Worm (Caenorhabditis elegans) whole organism, late embryonic: Measurements from ENCODE around the gene fbxa-185.

Experiments
- C08G9.2 ChIP-seq: sonication (generic microtip); optimal IDR thresholded peaks from 2 replicates; lab custom pipeline; 2016; ENCODE audit warnings: mild to moderate bottlenecking, missing genetic modification characterization, moderate library complexity, missing compliant biosample characterization
- F13H6.1 ChIP-seq: sonication (generic microtip); optimal IDR thresholded peaks from 2 replicates; lab custom pipeline; 2016; ENCODE audit warnings: missing genetic modification characterization, missing compliant biosample characterization
- K02D7.2 ChIP-seq: sonication (generic microtip); optimal IDR thresholded peaks from 2 replicates; lab custom pipeline; 2017; ENCODE audit warnings: mild to moderate bottlenecking, missing genetic modification characterization, missing compliant biosample characterization
- T23F11.4 ChIP-seq: fragments of 200-800 bp; sonication (Bioruptor generic); optimal IDR thresholded peaks from 2 replicates; lab custom pipeline; 2018; ENCODE audit warnings: mild to moderate bottlenecking, missing genetic modification characterization, missing compliant biosample characterization
- Y22D7AL.16 ChIP-seq: sonication (generic microtip); optimal IDR thresholded peaks from 2 replicates; lab custom pipeline; 2016; ENCODE audit warnings: missing genetic modification characterization, missing compliant biosample characterization
- ama-1 ChIP-seq: fragments of 150-350 bp; optimal IDR thresholded peaks from 2 replicates; lab custom pipeline; 2014
- ceh-14 ChIP-seq: sonication (generic microtip); optimal IDR thresholded peaks from 2 replicates; lab custom pipeline; 2016; ENCODE audit warnings: missing genotype, missing genetic modification characterization, missing compliant biosample characterization
- ceh-18 ChIP-seq: sonication (generic microtip); optimal IDR thresholded peaks from 2 replicates; lab custom pipeline; 2016; ENCODE audit warnings: missing genetic modification characterization, missing compliant biosample characterization
- ceh-19 ChIP-seq: fragments of 200-800 bp; sonication (Bioruptor generic); optimal IDR thresholded peaks from 2 replicates; lab custom pipeline; 2018; ENCODE audit warnings: mild to moderate bottlenecking, missing genetic modification characterization, missing compliant biosample characterization
- ceh-30 ChIP-seq: fragments of 150-350 bp; optimal IDR thresholded peaks from 2 replicates; lab custom pipeline; 2014; ENCODE audit warnings: missing biosample characterization, missing genetic modification characterization
- ceh-31 ChIP-seq: sonication (generic microtip); optimal IDR thresholded peaks from 2 replicates; lab custom pipeline; 2016; ENCODE audit warnings: missing genetic modification characterization, missing compliant biosample characterization
- ceh-45 ChIP-seq: fragments of 200-800 bp; sonication (Bioruptor generic); IDR thresholded peaks from 2 replicates; pipeline ENCODE4 v1.3.6; 2022; ENCODE audit warnings: missing genetic modification reagents, missing genetic modification characterization, missing compliant biosample characterization
- ceh-48 ChIP-seq: sonication (generic microtip); optimal IDR thresholded peaks from 2 replicates; lab custom pipeline; 2016; ENCODE audit warnings: missing genetic modification characterization, inconsistent platforms, missing compliant biosample characterization
- ceh-6 ChIP-seq: fragments of 200-800 bp; sonication (Bioruptor generic); optimal IDR thresholded peaks from 2 replicates; lab custom pipeline; 2018; ENCODE audit warnings: mild to moderate bottlenecking, missing genetic modification characterization, missing compliant biosample characterization
- che-1 ChIP-seq: sonication (generic microtip); optimal IDR thresholded peaks from 2 replicates; lab custom pipeline; 2016; ENCODE audit warnings: mild to moderate bottlenecking, missing genetic modification characterization, missing compliant biosample characterization
- elt-2 ChIP-seq: sonication (generic microtip); optimal IDR thresholded peaks from 2 replicates; lab custom pipeline; 2016; ENCODE audit warnings: missing genetic modification reagents, missing genetic modification characterization, missing compliant biosample characterization
- elt-4 ChIP-seq: sonication (generic microtip); optimal IDR thresholded peaks from 2 replicates; lab custom pipeline; 2016; ENCODE audit warnings: missing genetic modification characterization, missing compliant biosample characterization
- ets-4 ChIP-seq: sonication (generic microtip); optimal IDR thresholded peaks from 2 replicates; lab custom pipeline; 2016; ENCODE audit warnings: missing genetic modification characterization, missing compliant biosample characterization
- fkh-10 ChIP-seq: fragments of 150-350 bp; optimal IDR thresholded peaks from 2 replicates; lab custom pipeline; 2014; ENCODE audit warnings: missing biosample characterization, missing genetic modification reagents, missing genetic modification characterization
- fkh-6 ChIP-seq: sonication (generic microtip); optimal IDR thresholded peaks from 2 replicates; lab custom pipeline; 2016; ENCODE audit warnings: missing genetic modification characterization, missing compliant biosample characterization
- gmeb-2 ChIP-seq: sonication (generic microtip); optimal IDR thresholded peaks from 2 replicates; lab custom pipeline; 2016; ENCODE audit warnings: missing genetic modification characterization, inconsistent platforms, missing compliant biosample characterization
- hlh-15 ChIP-seq: sonication (generic microtip); optimal IDR thresholded peaks from 2 replicates; lab custom pipeline; 2016; ENCODE audit warnings: missing genetic modification characterization, missing compliant biosample characterization
- hlh-30 ChIP-seq: sonication (generic microtip); optimal IDR thresholded peaks from 2 replicates; lab custom pipeline; 2017; ENCODE audit warnings: antibody characterized with exemption, missing genetic modification characterization, missing compliant biosample characterization; ENCODE audit not compliant: insufficient read depth
- hlh-8 ChIP-seq: sonication (generic microtip); optimal IDR thresholded peaks from 2 replicates; lab custom pipeline; 2016; ENCODE audit warnings: missing genotype, missing genetic modification characterization, missing compliant biosample characterization
- lim-6 ChIP-seq: sonication (generic microtip); optimal IDR thresholded peaks from 2 replicates; lab custom pipeline; 2016; ENCODE audit warnings: missing genetic modification characterization, missing compliant biosample characterization
- lin-11 ChIP-seq: fragments of 200-800 bp; sonication (Bioruptor generic); optimal IDR thresholded peaks from 2 replicates; lab custom pipeline; 2018; ENCODE audit warnings: mild to moderate bottlenecking, missing genetic modification characterization, missing compliant biosample characterization
- madf-2 ChIP-seq: sonication (generic microtip); optimal IDR thresholded peaks from 2 replicates; lab custom pipeline; 2017; ENCODE audit warnings: missing genetic modification characterization, missing compliant biosample characterization
- nfya-1 ChIP-seq: sonication (generic microtip); optimal IDR thresholded peaks from 2 replicates; lab custom pipeline; 2017; ENCODE audit warnings: missing genetic modification characterization, mild to moderate bottlenecking, missing compliant biosample characterization, antibody characterized with exemption, moderate library complexity
- nhr-11 ChIP-seq: fragments of 150-350 bp; optimal IDR thresholded peaks from 2 replicates; lab custom pipeline; 2014; ENCODE audit warnings: missing biosample characterization, missing genetic modification characterization
- npax-4 ChIP-seq: sonication (generic microtip); optimal IDR thresholded peaks from 2 replicates; lab custom pipeline; 2016; ENCODE audit warnings: missing genetic modification characterization, missing compliant biosample characterization
- odd-2 ChIP-seq: sonication (generic microtip); optimal IDR thresholded peaks from 2 replicates; lab custom pipeline; 2017; ENCODE audit warnings: antibody characterized with exemption, mild to moderate bottlenecking, missing genetic modification characterization, missing compliant biosample characterization
- pag-3 ChIP-seq: sonication (generic microtip); optimal IDR thresholded peaks from 2 replicates; lab custom pipeline; 2016; ENCODE audit warnings: missing compliant biosample characterization, missing genetic modification characterization, borderline replicate concordance
- pat-9 ChIP-seq: fragments of 200-800 bp; sonication (Bioruptor generic); optimal IDR thresholded peaks from 2 replicates; lab custom pipeline; 2018; ENCODE audit warnings: mild to moderate bottlenecking, missing genetic modification characterization, moderate library complexity, missing compliant biosample characterization
- pha-4 ChIP-seq: fragments of 150-350 bp; optimal IDR thresholded peaks from 2 replicates; lab custom pipeline; 2018; ENCODE audit warnings: missing biosample characterization, missing genetic modification reagents, missing genetic modification characterization
- pqm-1 ChIP-seq: sonication (generic microtip); optimal IDR thresholded peaks from 2 replicates; lab custom pipeline; 2016; ENCODE audit warnings: missing genetic modification characterization, missing compliant biosample characterization
- ref-2 ChIP-seq: sonication (generic microtip); optimal IDR thresholded peaks from 2 replicates; lab custom pipeline; 2016; ENCODE audit warnings: missing genetic modification characterization, missing compliant biosample characterization
- sdc-2 ChIP-seq: sonication (generic microtip); optimal IDR thresholded peaks from 2 replicates; lab custom pipeline; 2016; ENCODE audit warnings: missing genotype, missing genetic modification characterization, missing compliant biosample characterization
- tbx-2 ChIP-seq: sonication (generic microtip); optimal IDR thresholded peaks from 2 replicates; lab custom pipeline; 2016; ENCODE audit warnings: missing genetic modification characterization, missing compliant biosample characterization
- ttx-3 ChIP-seq: sonication (generic microtip); optimal IDR thresholded peaks from 2 replicates; lab custom pipeline; 2016; ENCODE audit warnings: missing genetic modification reagents, missing genetic modification characterization, missing compliant biosample characterization
- unc-3 ChIP-seq, 2 experiments: fragments of 200-800 bp in 1 of 2; sonication (Bioruptor generic) in 1 of 2; sonication (generic microtip) in 1 of 2; conservative IDR thresholded peaks in 1 of 2; optimal IDR thresholded peaks in 1 of 2; 2 replicates each; pipeline versions ENCODE4 v1.3.6 to Lab custom; 2016 to 2022; ENCODE audit warnings: missing compliant biosample characterization in 2 of 2, missing genetic modification characterization in 2 of 2, missing genetic modification reagents in 1 of 2
- unc-42 ChIP-seq: sonication (generic microtip); optimal IDR thresholded peaks from 2 replicates; lab custom pipeline; 2016; ENCODE audit warnings: missing genotype, missing genetic modification characterization, missing compliant biosample characterization
- unc-55 ChIP-seq: sonication (generic microtip); optimal IDR thresholded peaks from 2 replicates; lab custom pipeline; 2017; ENCODE audit warnings: missing biosample characterization, missing genetic modification reagents, missing genetic modification characterization
- zip-5 ChIP-seq: sonication (generic microtip); optimal IDR thresholded peaks from 2 replicates; lab custom pipeline; 2016; ENCODE audit warnings: missing genetic modification characterization, missing compliant biosample characterization

Gene fbxa-185

DNA sequence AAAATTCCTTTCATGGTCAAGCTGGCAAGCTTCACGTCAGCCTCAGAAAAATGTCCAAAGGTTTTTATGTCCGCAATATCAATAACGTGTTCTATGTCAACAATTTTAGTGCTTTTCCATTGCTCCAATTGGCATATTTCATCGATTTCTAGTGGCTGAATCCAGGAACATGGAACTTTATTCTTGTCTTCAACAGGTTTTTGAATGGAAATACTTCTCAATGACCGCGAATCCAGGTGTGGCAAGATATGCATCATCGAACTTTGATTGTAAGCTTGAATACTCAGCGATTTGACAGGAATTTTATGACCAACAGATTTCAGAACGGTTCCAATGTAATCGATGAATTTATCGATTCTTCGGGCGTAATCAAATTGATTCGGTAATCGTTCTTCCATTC is 32.8 kb upstream of the fbxa-185 start:
- TF ChIP-seq ceh-48 (tag; lab: Kevin White, UChicago): no peak
- TF ChIP-seq ceh-30 (tag; lab: Kevin White, UChicago): no peak
- TF ChIP-seq T23F11.4 (GFP tag; lab: Kevin White, UChicago): no peak
- TF ChIP-seq hlh-30 (tag; lab: Kevin White, UChicago): no peak
- TF ChIP-seq unc-42: no peak
- TF ChIP-seq npax-4 (tag; lab: Kevin White, UChicago): no peak
- TF ChIP-seq ceh-19 (GFP tag; lab: Kevin White, UChicago): no peak

DNA sequence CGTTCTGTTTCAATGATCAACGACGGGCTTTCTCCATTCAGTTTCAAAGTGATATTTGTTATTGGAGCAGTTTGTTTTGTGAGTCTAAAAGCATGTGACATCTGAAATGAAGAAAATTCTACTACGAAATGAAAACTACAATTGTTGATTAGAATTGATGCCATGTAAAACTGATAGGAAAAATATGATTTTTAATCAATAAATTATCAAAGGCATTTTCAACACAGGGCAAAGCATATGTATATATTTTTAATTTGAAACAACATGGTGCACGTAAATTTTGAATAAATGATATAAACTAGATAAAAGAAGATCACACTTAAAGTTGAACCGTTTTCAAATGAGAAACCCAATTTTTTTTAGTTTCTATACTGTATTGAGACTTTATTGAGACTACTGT is 30.1 kb upstream of the fbxa-185 start, which contains the start of gene K10G4.5:
Gene K10G4.5 (minus strand): TSS at position 101 of the 400 bp plus-strand sequence.
- TF ChIP-seq hlh-8 (tag; lab: Kevin White, UChicago) (no peak), ceh-18 (tag; lab: Kevin White, UChicago) (no peak), ceh-31 (tag; lab: Kevin White, UChicago) (no peak), ceh-30 (tag; lab: Kevin White, UChicago) (no peak)

DNA sequence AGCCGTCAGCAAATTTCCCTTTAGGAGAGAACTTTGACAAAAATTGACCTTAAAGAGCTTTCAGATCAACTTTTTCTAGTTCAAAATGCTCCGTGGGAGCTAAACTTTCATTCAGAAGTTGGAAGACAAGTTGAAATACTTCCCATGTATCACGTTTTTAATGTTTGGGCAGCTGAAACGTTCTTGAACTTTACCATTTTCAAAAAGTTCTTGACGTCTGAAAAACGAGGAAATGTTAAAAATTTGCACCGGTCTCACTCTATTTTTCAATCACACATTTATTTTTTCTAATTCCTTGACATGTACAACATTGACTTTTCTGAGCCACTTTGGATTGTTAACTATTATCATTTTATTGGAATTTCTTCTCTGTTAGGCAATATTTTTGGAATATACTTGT is 28.7 kb upstream of the fbxa-185 start, which contains the start of gene sri-70:
Gene sri-70 (plus strand): TSS at position 301 of the 400 bp plus-strand sequence.
- TF ChIP-seq sdc-2 (tag; lab: Kevin White, UChicago) (no peak), Y22D7AL.16 (tag; lab: Kevin White, UChicago) (no peak), nhr-11 (tag; lab: Kevin White, UChicago) (no peak), ceh-14 (tag; lab: Kevin White, UChicago) (no peak), ama-1 (lab: Kevin White, UChicago) (no peak), F13H6.1 (tag; lab: Kevin White, UChicago) (no peak), fkh-6 (tag; lab: Kevin White, UChicago) (no peak), unc-3 (GFP tag; conservative IDR thresholded peaks at IDR 0.05; lab: Robert Waterston, UW) (no peak), unc-3 (tag; optimal IDR thresholded peaks at IDR 0.05; lab: Kevin White, UChicago) (no peak), hlh-8 (tag; lab: Kevin White, UChicago) (no peak), zip-5 (no peak), pqm-1 (tag; lab: Kevin White, UChicago) (no peak), ets-4 (tag; lab: Kevin White, UChicago) (no peak), unc-55 (no peak), ceh-45 (GFP tag; lab: Robert Waterston, UW) (no peak), madf-2 (tag; lab: Kevin White, UChicago) (no peak)

DNA sequence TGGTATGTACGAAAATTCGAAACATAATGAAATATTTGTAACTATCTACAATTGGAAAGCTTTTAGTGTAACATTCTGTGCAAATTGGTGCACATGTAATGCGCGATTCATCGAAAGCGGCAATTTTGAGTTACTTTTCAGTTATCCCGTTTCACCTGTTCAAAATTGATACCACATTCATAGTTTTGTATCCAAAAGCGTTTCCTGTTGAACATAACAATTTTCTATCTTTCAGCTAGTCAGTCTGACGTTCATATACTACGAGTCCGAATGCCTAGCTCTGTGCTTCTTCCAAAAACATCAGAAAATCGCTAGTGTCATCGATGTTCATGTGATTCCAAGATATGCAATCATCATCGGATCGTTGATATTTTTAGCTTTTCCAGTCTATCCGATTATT is 28.0 kb upstream of the fbxa-185 start:
- TF ChIP-seq F13H6.1 (tag; lab: Kevin White, UChicago) (no peak), zip-5 (no peak), pag-3 (tag; lab: Kevin White, UChicago) (no peak), nhr-11 (tag; lab: Kevin White, UChicago) (no peak), unc-42 (no peak), ref-2 (tag; lab: Kevin White, UChicago) (no peak), sdc-2 (tag; lab: Kevin White, UChicago) (no peak), ets-4 (tag; lab: Kevin White, UChicago) (no peak), gmeb-2 (tag; lab: Kevin White, UChicago) (no peak), nfya-1 (no peak), ceh-48 (tag; lab: Kevin White, UChicago) (no peak), elt-4 (tag; lab: Kevin White, UChicago) (no peak)

DNA sequence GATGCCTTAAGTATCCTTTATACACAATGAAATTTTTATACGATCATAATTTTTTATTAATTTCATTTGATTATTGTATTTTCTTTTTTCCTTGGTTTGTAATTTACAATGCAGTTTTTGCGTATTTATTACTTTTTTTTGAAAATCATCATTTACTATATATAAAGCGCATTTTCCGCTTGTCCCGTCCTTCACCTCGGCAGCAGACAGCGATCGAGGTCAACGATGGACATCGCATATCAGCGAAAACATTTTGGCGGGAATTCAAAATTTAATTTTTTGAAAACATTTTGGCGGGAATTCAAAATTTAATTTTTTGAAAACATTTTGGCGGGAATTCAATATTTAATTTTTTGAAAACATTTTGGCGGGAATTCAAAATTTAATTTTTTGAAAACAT is 23.5 kb upstream of the fbxa-185 start:
- TF ChIP-seq lin-11 (no peak), hlh-15 (tag; lab: Kevin White, UChicago) (no peak), Y22D7AL.16 (tag; lab: Kevin White, UChicago) (no peak), odd-2 (tag; lab: Kevin White, UChicago) (no peak), lim-6 (tag; lab: Kevin White, UChicago) (no peak), fkh-10 (GFP tag; lab: Kevin White, UChicago) (no peak), elt-2 (tag; lab: Kevin White, UChicago) (no peak), pat-9 (tag; lab: Kevin White, UChicago) (no peak), ttx-3 (tag; lab: Kevin White, UChicago) (no peak), ceh-6 (GFP tag; lab: Kevin White, UChicago) (no peak), ama-1 (lab: Kevin White, UChicago) (no peak), tbx-2 (tag; lab: Kevin White, UChicago) (no peak), K02D7.2 (no peak), pha-4 (tag; lab: Kevin White, UChicago) (no peak), che-1 (tag; lab: Kevin White, UChicago) (no peak), ceh-31 (tag; lab: Kevin White, UChicago) (no peak), C08G9.2 (tag; lab: Kevin White, UChicago) (no peak)
- TF ChIP-seq, all 69 proteins: peak for 0
